Worm (Caenorhabditis elegans) whole organism, L3 larva: ENCODE data around the gene F25D1.3.

ENCODE experiments used
- R02D3.7 ChIP-seq: fragments of 150-350 bp; optimal IDR thresholded peaks from 2 replicates; lab custom pipeline; 2014; ENCODE audit warnings: missing biosample characterization, missing genetic modification characterization
- ZK546.5 ChIP-seq: sonication (generic microtip); optimal IDR thresholded peaks from 2 replicates; lab custom pipeline; 2017; ENCODE audit warnings: missing biosample characterization, missing genetic modification characterization
- aly-2 ChIP-seq: fragments of 150-350 bp; optimal IDR thresholded peaks from 2 replicates; lab custom pipeline; 2014; ENCODE audit warnings: missing biosample characterization, missing genetic modification characterization
- ceh-28 ChIP-seq: fragments of 150-350 bp; optimal IDR thresholded peaks from 2 replicates; lab custom pipeline; 2014; ENCODE audit warnings: missing biosample characterization, missing genetic modification reagents, missing genetic modification characterization
- ceh-82 ChIP-seq: fragments of 150-350 bp; optimal IDR thresholded peaks from 2 replicates; lab custom pipeline; 2014; ENCODE audit warnings: missing biosample characterization, missing genetic modification characterization
- ceh-9 ChIP-seq: sonication (generic microtip); optimal IDR thresholded peaks from 2 replicates; lab custom pipeline; 2018; ENCODE audit warnings: missing biosample characterization, missing genetic modification characterization
- daf-12 ChIP-seq: fragments of 150-350 bp; optimal IDR thresholded peaks from 2 replicates; lab custom pipeline; 2014; ENCODE audit warnings: missing biosample characterization, missing genetic modification reagents, missing genetic modification characterization
- egl-27 ChIP-seq: sonication (generic microtip); optimal IDR thresholded peaks from 4 replicates; lab custom pipeline; 2017; ENCODE audit warnings: missing biosample characterization, missing genetic modification reagents, missing genetic modification characterization
- egl-5 ChIP-seq: fragments of 150-350 bp; optimal IDR thresholded peaks from 2 replicates; lab custom pipeline; 2017; ENCODE audit warnings: missing biosample characterization, missing genetic modification reagents, missing genetic modification characterization, inconsistent platforms
- elt-2 ChIP-seq: sonication (generic microtip); optimal IDR thresholded peaks from 2 replicates; lab custom pipeline; 2016; ENCODE audit warnings: missing genetic modification reagents, mild to moderate bottlenecking, missing genetic modification characterization, missing compliant biosample characterization
- elt-3 ChIP-seq, 3 experiments: fragments of 150-350 bp in 1 of 3; sonication (generic microtip) in 2 of 3; optimal IDR thresholded peaks; 2 replicates in 2 of 3; 4 replicates in 1 of 3; lab custom pipeline; 2014 to 2017; ENCODE audit warnings: missing biosample characterization in 3 of 3, missing genetic modification characterization in 3 of 3
- eor-1 ChIP-seq, 2 experiments: fragments of 150-350 bp; optimal IDR thresholded peaks; 2 replicates each; lab custom pipeline; 2014 to 2018; ENCODE audit warnings: missing biosample characterization in 2 of 2, missing genetic modification characterization in 2 of 2
- fkh-10 ChIP-seq: sonication (generic microtip); optimal IDR thresholded peaks from 2 replicates; lab custom pipeline; 2017; ENCODE audit warnings: missing biosample characterization, missing genetic modification reagents, missing genetic modification characterization
- fkh-2 ChIP-seq: fragments of 150-350 bp; optimal IDR thresholded peaks from 2 replicates; lab custom pipeline; 2014; ENCODE audit warnings: missing biosample characterization, missing genetic modification reagents, missing genetic modification characterization
- jun-1 ChIP-seq: fragments of 150-350 bp; optimal IDR thresholded peaks from 2 replicates; lab custom pipeline; 2014; ENCODE audit warnings: missing biosample characterization, missing genetic modification reagents, missing genetic modification characterization
- lin-15B ChIP-seq: fragments of 150-350 bp; optimal IDR thresholded peaks from 2 replicates; lab custom pipeline; 2014; ENCODE audit warnings: missing biosample characterization, missing genetic modification characterization
- lin-39 ChIP-seq: fragments of 150-350 bp; optimal IDR thresholded peaks from 2 replicates; lab custom pipeline; 2018; ENCODE audit warnings: missing biosample characterization, missing genetic modification reagents, missing genetic modification characterization
- lsy-12 ChIP-seq: sonication (generic microtip); optimal IDR thresholded peaks from 2 replicates; lab custom pipeline; 2016; ENCODE audit warnings: mild to moderate bottlenecking, missing genetic modification characterization, missing compliant biosample characterization
- mdl-1 ChIP-seq: fragments of 150-350 bp; optimal IDR thresholded peaks from 2 replicates; lab custom pipeline; 2014; ENCODE audit warnings: missing biosample characterization, missing genetic modification characterization
- mml-1 ChIP-seq: fragments of 150-350 bp; sonication (generic microtip); optimal IDR thresholded peaks from 3 replicates; lab custom pipeline; 2014; ENCODE audit warnings: missing biosample characterization, missing genetic modification characterization
- nfya-1 ChIP-seq: sonication (generic microtip); optimal IDR thresholded peaks from 2 replicates; lab custom pipeline; 2017; ENCODE audit warnings: missing genetic modification characterization, mild to moderate bottlenecking, missing compliant biosample characterization, antibody characterized with exemption, moderate library complexity; ENCODE audit not compliant: insufficient read depth
- nhr-11 ChIP-seq: fragments of 150-350 bp; optimal IDR thresholded peaks from 2 replicates; lab custom pipeline; 2014; ENCODE audit warnings: missing biosample characterization, missing genetic modification characterization
- nhr-12 ChIP-seq: fragments of 150-350 bp; optimal IDR thresholded peaks from 2 replicates; lab custom pipeline; 2014; ENCODE audit warnings: missing biosample characterization, missing genetic modification characterization
- nhr-23 ChIP-seq: fragments of 150-350 bp; optimal IDR thresholded peaks from 2 replicates; lab custom pipeline; 2014; ENCODE audit warnings: missing biosample characterization, missing genetic modification reagents, missing genetic modification characterization
- nhr-237 ChIP-seq: fragments of 150-350 bp; optimal IDR thresholded peaks from 2 replicates; lab custom pipeline; 2014; ENCODE audit warnings: missing biosample characterization, missing genetic modification characterization
- nhr-25 ChIP-seq: sonication (generic microtip); optimal IDR thresholded peaks from 2 replicates; lab custom pipeline; 2017; ENCODE audit warnings: missing biosample characterization, missing genetic modification characterization
- nhr-43 ChIP-seq: sonication (generic microtip); optimal IDR thresholded peaks from 2 replicates; lab custom pipeline; 2016; ENCODE audit warnings: mild to moderate bottlenecking, missing genetic modification characterization, missing compliant biosample characterization; ENCODE audit not compliant: poor library complexity, severe bottlenecking
- nhr-67 ChIP-seq: fragments of 150-350 bp; optimal IDR thresholded peaks from 2 replicates; lab custom pipeline; 2014; ENCODE audit warnings: missing biosample characterization, missing genetic modification characterization
- nhr-76 ChIP-seq: fragments of 150-350 bp; sonication (generic microtip); optimal IDR thresholded peaks from 5 replicates; lab custom pipeline; 2014; ENCODE audit warnings: missing biosample characterization, missing genetic modification characterization
- nhr-77 ChIP-seq: fragments of 150-350 bp; optimal IDR thresholded peaks from 2 replicates; lab custom pipeline; 2014; ENCODE audit warnings: missing biosample characterization, missing genetic modification characterization
- pqm-1 ChIP-seq: fragments of 150-350 bp; optimal IDR thresholded peaks from 2 replicates; lab custom pipeline; 2017; ENCODE audit warnings: missing biosample characterization, missing genetic modification characterization, inconsistent platforms
- sea-2 ChIP-seq: fragments of 150-350 bp; sonication (generic microtip); optimal IDR thresholded peaks from 4 replicates; lab custom pipeline; 2014; ENCODE audit warnings: missing biosample characterization, missing genetic modification reagents, missing genetic modification characterization
- snpc-4 ChIP-seq: fragments of 150-350 bp; optimal IDR thresholded peaks from 2 replicates; lab custom pipeline; 2014; ENCODE audit warnings: missing biosample characterization, missing genetic modification characterization
- tbx-2 ChIP-seq: sonication (generic microtip); optimal IDR thresholded peaks from 2 replicates; lab custom pipeline; 2016; ENCODE audit warnings: mild to moderate bottlenecking, missing genetic modification characterization, missing compliant biosample characterization
- unc-39 ChIP-seq: sonication (generic microtip); optimal IDR thresholded peaks from 4 replicates; lab custom pipeline; 2017; ENCODE audit warnings: missing biosample characterization, missing genetic modification characterization
- unc-62 ChIP-seq: fragments of 150-350 bp; sonication (generic microtip); optimal IDR thresholded peaks from 4 replicates; lab custom pipeline; 2014; ENCODE audit warnings: missing biosample characterization, missing genetic modification reagents, missing genetic modification characterization
- zag-1 ChIP-seq: fragments of 150-350 bp; optimal IDR thresholded peaks from 2 replicates; lab custom pipeline; 2014; ENCODE audit warnings: missing biosample characterization, missing genetic modification characterization
- ztf-11 ChIP-seq: fragments of 150-350 bp; optimal IDR thresholded peaks from 2 replicates; lab custom pipeline; 2014; ENCODE audit warnings: missing biosample characterization, missing genetic modification characterization
- ztf-4 ChIP-seq: fragments of 150-350 bp; optimal IDR thresholded peaks from 2 replicates; lab custom pipeline; 2014; ENCODE audit warnings: missing biosample characterization, missing genetic modification characterization

The F25D1.3 gene

DNA sequence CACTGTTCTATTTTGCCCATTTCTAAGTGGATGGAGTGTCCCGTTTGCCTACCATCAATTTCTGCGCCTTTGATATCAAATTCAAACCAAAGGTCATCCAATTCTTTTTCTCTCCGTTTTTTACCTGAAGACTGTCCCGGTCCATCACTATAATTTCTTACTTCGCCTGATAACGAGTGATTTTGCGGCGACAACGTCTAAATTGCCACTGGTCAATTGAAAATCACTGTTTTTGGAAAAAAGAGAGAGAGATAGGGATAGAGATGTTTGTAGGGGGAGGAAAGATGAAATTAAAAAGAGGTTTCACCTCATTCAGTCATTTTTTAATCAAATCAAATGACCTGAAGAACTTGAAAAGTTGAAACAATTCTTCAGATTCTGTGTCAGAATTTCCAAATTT lies 43.0 kb downstream of the F25D1.3 start:
- TF ChIP-seq mml-1 (no peak), lin-39 (no peak), lsy-12 (tag; lab: Kevin White, UChicago) (no peak), elt-3 (tag; optimal IDR thresholded peaks at IDR 0.05; lab: Kevin White, UChicago) (peak in 1 of 3 experiments; percentile 1)

DNA sequence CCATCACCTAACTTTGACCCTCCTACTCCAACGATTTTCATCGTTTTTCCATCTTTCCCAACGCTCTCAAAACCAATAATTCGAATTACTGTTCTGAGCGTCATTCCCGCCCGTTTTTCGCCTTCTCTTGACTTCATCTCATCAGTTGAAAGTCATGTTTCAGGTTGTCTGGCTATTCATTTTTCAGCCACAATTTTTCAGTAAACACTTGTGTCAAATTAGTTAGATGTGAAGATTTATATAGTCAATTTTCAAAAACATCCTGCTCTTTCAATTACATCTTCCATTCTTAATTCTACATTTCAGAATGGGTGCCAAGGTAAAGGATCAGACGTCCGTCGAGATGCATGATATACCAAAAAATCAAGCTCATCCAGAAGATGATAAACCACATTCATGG lies 44.1 kb downstream of the F25D1.3 start, which contains the start of gene del-6:
Gene del-6, plus strand, starts transcription at position 301 of the 400 bp plus-strand sequence.
- TF ChIP-seq nfya-1 (tag; lab: Kevin White, UChicago) (no peak), tbx-2 (tag; lab: Kevin White, UChicago) (no peak), ZK546.5 (tag; lab: Kevin White, UChicago) (no peak), nhr-77 (tag; lab: Kevin White, UChicago) (no peak), nhr-12 (tag; lab: Kevin White, UChicago) (no peak), nhr-76 (tag; lab: Kevin White, UChicago) (no peak), nhr-237 (tag; lab: Kevin White, UChicago) (no peak), nhr-43 (no peak), lsy-12 (tag; lab: Kevin White, UChicago) (no peak)
- TF ChIP-seq, all 47 proteins: peak for 0

DNA sequence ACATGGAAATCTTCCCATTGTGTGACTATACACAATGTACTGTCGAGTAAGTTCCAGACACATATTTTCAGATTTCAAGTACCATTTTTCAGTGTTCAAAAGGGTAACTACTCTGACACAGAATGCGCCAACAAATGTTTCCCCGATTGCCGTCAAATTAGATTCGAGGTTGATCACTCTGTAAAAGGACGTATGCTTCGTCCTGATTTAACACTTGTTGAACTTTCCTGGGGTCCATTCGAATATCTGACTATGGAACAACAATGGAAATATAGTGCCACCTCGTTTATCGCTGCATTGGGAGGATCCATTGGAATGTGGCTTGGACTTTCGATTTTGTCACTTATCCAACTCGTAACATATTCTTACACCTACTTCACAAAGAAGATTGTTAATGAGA lies 45.7 kb downstream of the F25D1.3 start:
- no peak for TF ChIP-seq R02D3.7 (tag; lab: Kevin White, UChicago)
- no peak for TF ChIP-seq fkh-10
- no peak for TF ChIP-seq lin-39
- no peak for TF ChIP-seq mdl-1 (tag; lab: Kevin White, UChicago)

DNA sequence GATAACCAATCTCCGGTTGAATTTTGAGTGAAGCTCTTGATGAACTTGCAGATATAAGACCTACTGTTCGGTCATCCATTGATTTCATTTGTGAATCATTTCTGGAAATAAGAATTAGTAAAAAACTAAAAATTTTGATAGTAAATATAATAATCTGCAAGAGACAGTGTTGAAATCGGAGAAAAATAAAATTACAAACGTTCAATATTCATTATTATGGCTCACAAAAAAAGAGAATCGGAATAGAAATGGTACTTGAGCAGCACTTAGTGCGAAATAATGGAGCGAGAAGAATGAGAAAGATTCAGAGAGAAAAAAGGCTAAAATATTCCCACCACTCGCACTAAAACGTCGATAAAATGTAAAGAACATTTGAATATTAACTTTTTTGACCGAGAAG lies 47.8 kb downstream of the F25D1.3 start, which contains the start of gene vps-54:
Gene vps-54, minus strand, starts transcription at position 101 of the 400 bp plus-strand sequence.
- TF ChIP-seq ZK546.5 (tag; lab: Kevin White, UChicago) (no peak), R02D3.7 (tag; lab: Kevin White, UChicago) (no peak), pqm-1 (tag; lab: Kevin White, UChicago) (no peak), ceh-28 (tag; lab: Kevin White, UChicago) (no peak), zag-1 (no peak), eor-1 (tag; optimal IDR thresholded peaks at IDR 0.05; lab: Kevin White, UChicago) (no peak), nhr-43 (no peak), unc-39 (no peak)

DNA sequence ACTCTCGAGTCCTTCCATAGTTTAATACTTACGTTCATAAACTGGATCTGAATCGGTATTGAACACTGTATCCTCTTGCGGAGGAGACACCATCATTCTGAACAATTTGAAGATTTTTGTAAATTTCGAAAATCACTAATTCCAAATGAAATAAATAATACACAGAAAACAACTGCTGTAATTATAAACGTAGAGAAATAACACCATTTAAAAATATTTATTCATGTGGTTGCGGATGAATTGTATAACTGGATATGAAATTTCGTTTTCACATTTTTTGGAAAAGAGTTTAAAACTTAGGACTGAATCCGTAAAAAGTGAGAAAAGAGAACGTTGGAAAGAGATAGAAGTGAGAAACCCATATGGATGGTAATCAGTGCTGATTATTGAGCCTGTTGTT lies 49.7 kb downstream of the F25D1.3 start, which contains the start of gene mics-1:
Gene mics-1, minus strand, starts transcription at position 101 of the 400 bp plus-strand sequence.
- no peak for TF ChIP-seq ceh-28 (tag; lab: Kevin White, UChicago)
- no peak for TF ChIP-seq pqm-1 (tag; lab: Kevin White, UChicago)
- TF ChIP-seq snpc-4 (tag; lab: Kevin White, UChicago): no peak
- no peak for TF ChIP-seq egl-5 (tag; lab: Kevin White, UChicago)
- no peak for TF ChIP-seq eor-1 (tag; optimal IDR thresholded peaks at IDR 0.05; lab: Kevin White, UChicago)
- no peak for TF ChIP-seq ztf-4
- TF ChIP-seq mdl-1 (tag; lab: Kevin White, UChicago): no peak
- no peak for TF ChIP-seq ztf-11 (tag; lab: Kevin White, UChicago)
- no peak for TF ChIP-seq fkh-10
- TF ChIP-seq R02D3.7 (tag; lab: Kevin White, UChicago): no peak
- no peak for TF ChIP-seq zag-1
- TF ChIP-seq sea-2 (GFP tag; lab: Kevin White, UChicago): no peak
- no peak for TF ChIP-seq nhr-76 (tag; lab: Kevin White, UChicago)
- TF ChIP-seq nfya-1 (tag; lab: Kevin White, UChicago): no peak
- TF ChIP-seq, all 47 proteins: peak for 0

DNA sequence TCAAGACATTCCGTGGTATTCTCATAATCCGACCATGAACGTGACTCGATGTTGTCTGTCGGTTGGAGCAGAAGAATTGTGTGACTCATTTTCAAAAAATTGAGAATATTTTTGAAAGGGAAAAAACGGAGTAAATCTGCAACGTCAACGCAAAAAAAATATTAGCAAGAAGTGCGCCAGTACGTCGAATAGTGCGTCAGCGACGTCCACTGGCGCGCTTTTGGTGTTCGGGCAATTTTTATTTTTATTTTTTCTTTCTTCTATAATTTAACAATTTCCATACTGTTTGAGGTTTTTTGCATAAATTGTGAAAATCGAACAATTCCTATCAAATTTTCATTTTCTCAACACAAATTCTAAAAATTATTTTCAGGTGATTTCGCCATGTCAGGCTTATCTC lies 50.4 kb downstream of the F25D1.3 start, which contains the start of the genes erh-1 and lpd-9:
Gene erh-1, minus strand, starts transcription at position 204 of the 400 bp plus-strand sequence.
Gene lpd-9, plus strand, starts transcription at position 368 of the 400 bp plus-strand sequence.
- peak; percentile 60 for TF ChIP-seq elt-2 (tag; lab: Kevin White, UChicago)
- TF ChIP-seq ZK546.5 (tag; lab: Kevin White, UChicago): no peak
- TF ChIP-seq nhr-77 (tag; lab: Kevin White, UChicago): no peak
- no peak for TF ChIP-seq ceh-82 (tag; lab: Kevin White, UChicago)
- TF ChIP-seq jun-1 (tag; lab: Kevin White, UChicago): no peak
- TF ChIP-seq zag-1: no peak
- no peak for TF ChIP-seq unc-39
- peak; percentile 65 for TF ChIP-seq nfya-1 (tag; lab: Kevin White, UChicago)
- peak; percentile 72 for TF ChIP-seq lin-15B (tag; lab: Kevin White, UChicago)
- peak; percentile 33 for TF ChIP-seq nhr-25 (tag; lab: Kevin White, UChicago)
- no peak for TF ChIP-seq egl-5 (tag; lab: Kevin White, UChicago)
- peak; percentile 71 for TF ChIP-seq nhr-43
- no peak for TF ChIP-seq lin-39
- TF ChIP-seq nhr-23: peak; percentile 88
- no peak for TF ChIP-seq ceh-9 (tag; lab: Kevin White, UChicago)
- no peak for TF ChIP-seq fkh-10
- no peak for TF ChIP-seq nhr-76 (tag; lab: Kevin White, UChicago)
- no peak for TF ChIP-seq elt-3 (tag; optimal IDR thresholded peaks at IDR 0.05; lab: Kevin White, UChicago)
- TF ChIP-seq fkh-2 (tag; lab: Kevin White, UChicago): no peak
- peak; percentile 68 for TF ChIP-seq snpc-4 (tag; lab: Kevin White, UChicago)
- no peak for TF ChIP-seq unc-62 (GFP tag; lab: Kevin White, UChicago)
- TF ChIP-seq aly-2 (tag; lab: Kevin White, UChicago): no peak
- no peak for TF ChIP-seq tbx-2 (tag; lab: Kevin White, UChicago)
- no peak for TF ChIP-seq eor-1 (tag; optimal IDR thresholded peaks at IDR 0.05; lab: Kevin White, UChicago)
- no peak for TF ChIP-seq nhr-11 (tag; lab: Kevin White, UChicago)
- TF ChIP-seq daf-12: no peak
- TF ChIP-seq egl-27: no peak
- TF ChIP-seq nhr-67 (tag; lab: Kevin White, UChicago): no peak
